Worm (Caenorhabditis elegans): ENCODE results near the gene Y116A8A.4.
"Not testable (repeated sequence)": the region's sequence is repeated elsewhere in the genome, so short reads cannot be mapped to it uniquely, and the experiment has no call there.

Gene Y116A8A.4

ce11 chrIV:16828698-16829097 lies 6.1 kb downstream of the Y116A8A.4 start, which contains the start of gene Y116A8A.6:
Gene Y116A8A.6 (minus strand): TSS chrIV:16828798.
- no peak for TF ChIP-seq hlh-30 (tag; optimal IDR thresholded peaks at IDR 0.05; ENCODE audit: insufficient read depth)
- TF ChIP-seq ceh-48 (tag; optimal IDR thresholded peaks at IDR 0.05) = no peak
- TF ChIP-seq ceh-30 (tag; optimal IDR thresholded peaks at IDR 0.05) = no peak
- no peak for TF ChIP-seq che-1 (tag; optimal IDR thresholded peaks at IDR 0.05)

- no peak for TF ChIP-seq rnt-1 (tag; optimal IDR thresholded peaks at IDR 0.05)
These were observed 7.3 kb downstream of the Y116A8A.4 start, which contains the start of gene Y116A8A.7 for ce11 chrIV:16829896-16830295. Gene Y116A8A.7 (plus strand): TSS chrIV:16830196.

- TF ChIP-seq pat-9 (tag; optimal IDR thresholded peaks at IDR 0.05) (no peak), odd-2 (tag; optimal IDR thresholded peaks at IDR 0.05) (no peak), unc-55 (GFP tag; optimal IDR thresholded peaks at IDR 0.05) (no peak), ceh-18 (tag; optimal IDR thresholded peaks at IDR 0.05) (no peak), mec-3 (tag; optimal IDR thresholded peaks at IDR 0.05; ENCODE audit: borderline replicate concordance) (no peak), unc-86 (tag; optimal IDR thresholded peaks at IDR 0.05) (no peak)
These were observed 8.7 kb downstream of the Y116A8A.4 start, which contains the start of gene clec-194 for ce11 chrIV:16831366-16831765. Gene clec-194 (plus strand): TSS chrIV:16831666.

ce11 chrIV:16842873-16843272 lies 20.2 kb downstream of the Y116A8A.4 start, which contains the start of gene Y116A8A.150:
Gene Y116A8A.150 (minus strand): TSS chrIV:16842973.
- not testable (repeated sequence) for TF ChIP-seq ceh-31 (tag; optimal IDR thresholded peaks at IDR 0.05); ceh-48 (tag; optimal IDR thresholded peaks at IDR 0.05); dmd-4 (tag; optimal IDR thresholded peaks at IDR 0.05; ENCODE audit: borderline replicate concordance)

- peak; percentile 4 for TF ChIP-seq ceh-18 (tag; optimal IDR thresholded peaks at IDR 0.05)
These were observed 22.7 kb downstream of the Y116A8A.4 start for ce11 chrIV:16845376-16845775.

ce11 chrIV:16854790-16855189 lies 32.2 kb downstream of the Y116A8A.4 start, which contains the start of gene map-2:
Gene map-2 (minus strand): TSS chrIV:16854890.
- no peak for TF ChIP-seq ref-2 (tag; optimal IDR thresholded peaks at IDR 0.05)
- no peak for TF ChIP-seq gmeb-2 (tag; optimal IDR thresholded peaks at IDR 0.05)
- no peak for TF ChIP-seq ama-1 (optimal IDR thresholded peaks at IDR 0.05)
- TF ChIP-seq npax-4 (tag; optimal IDR thresholded peaks at IDR 0.05) = no peak

ce11 chrIV:16860702-16861101 lies 38.1 kb downstream of the Y116A8A.4 start:
- TF ChIP-seq npax-4 (tag; optimal IDR thresholded peaks at IDR 0.05) (no peak), tbx-2 (tag; optimal IDR thresholded peaks at IDR 0.05) (no peak), ceh-19 (GFP tag; optimal IDR thresholded peaks at IDR 0.05) (no peak), hlh-15 (tag; optimal IDR thresholded peaks at IDR 0.05) (no peak), sox-4 (tag; optimal IDR thresholded peaks at IDR 0.05) (no peak), ahr-1 (tag; optimal IDR thresholded peaks at IDR 0.05) (no peak), pqm-1 (tag; optimal IDR thresholded peaks at IDR 0.05) (no peak), C38D4.7 (GFP tag; optimal IDR thresholded peaks at IDR 0.05) (no peak), elt-2 (tag; optimal IDR thresholded peaks at IDR 0.05) (no peak), ceh-34 (tag; optimal IDR thresholded peaks at IDR 0.05) (no peak), C08G9.2 (tag; optimal IDR thresholded peaks at IDR 0.05) (no peak), Y22D7AL.16 (tag; optimal IDR thresholded peaks at IDR 0.05) (no peak), dve-1 (tag; optimal IDR thresholded peaks at IDR 0.05) (no peak), pax-1 (tag; optimal IDR thresholded peaks at IDR 0.05) (no peak), unc-3 (GFP tag; conservative IDR thresholded peaks at IDR 0.05) (no peak), unc-3 (tag; optimal IDR thresholded peaks at IDR 0.05) (no peak), nhr-232 (tag; optimal IDR thresholded peaks at IDR 0.05) (no peak), unc-55 (GFP tag; optimal IDR thresholded peaks at IDR 0.05) (no peak), eyg-1 (tag; optimal IDR thresholded peaks at IDR 0.05) (no peak), gmeb-2 (tag; optimal IDR thresholded peaks at IDR 0.05) (no peak), hlh-13 (GFP tag; optimal IDR thresholded peaks at IDR 0.05) (no peak)

Data from whole organism, late embryonic.